Fruit fly (Drosophila melanogaster) whole organism, pupa: ENCODE results near the gene Hcs.

ENCODE experiments used
- CG14655 ChIP-seq: fragments of 200-800 bp; sonication (Bioruptor generic); optimal IDR thresholded peaks from 3 replicates; lab custom pipeline; 2017; ENCODE audit warnings: mild to moderate bottlenecking, missing biosample characterization, missing genetic modification reagents, missing genetic modification characterization
- CG4496 ChIP-seq: fragments of 200-800 bp; sonication (Bioruptor generic); IDR thresholded peaks from 3 replicates; pipeline ENCODE4 v1.3.6; 2022; ENCODE audit warnings: missing biosample characterization, missing genetic modification characterization
- CG9948 ChIP-seq: fragments of 200-800 bp; sonication (Bioruptor generic); optimal IDR thresholded peaks from 2 replicates; lab custom pipeline; 2018; ENCODE audit warnings: missing biosample characterization, mild to moderate bottlenecking, missing genetic modification characterization, moderate library complexity
- EcR ChIP-seq: fragments of 200-800 bp; sonication (Bioruptor generic); optimal IDR thresholded peaks from 3 replicates; lab custom pipeline; 2019; ENCODE audit warnings: missing biosample characterization, missing genetic modification characterization, mild to moderate bottlenecking, moderate library complexity, missing genetic modification reagents
- Pif1A ChIP-seq: fragments of 200-800 bp; sonication (Bioruptor generic); optimal IDR thresholded peaks from 3 replicates; lab custom pipeline; 2016; ENCODE audit warnings: missing biosample characterization, missing genetic modification characterization

DNA sequence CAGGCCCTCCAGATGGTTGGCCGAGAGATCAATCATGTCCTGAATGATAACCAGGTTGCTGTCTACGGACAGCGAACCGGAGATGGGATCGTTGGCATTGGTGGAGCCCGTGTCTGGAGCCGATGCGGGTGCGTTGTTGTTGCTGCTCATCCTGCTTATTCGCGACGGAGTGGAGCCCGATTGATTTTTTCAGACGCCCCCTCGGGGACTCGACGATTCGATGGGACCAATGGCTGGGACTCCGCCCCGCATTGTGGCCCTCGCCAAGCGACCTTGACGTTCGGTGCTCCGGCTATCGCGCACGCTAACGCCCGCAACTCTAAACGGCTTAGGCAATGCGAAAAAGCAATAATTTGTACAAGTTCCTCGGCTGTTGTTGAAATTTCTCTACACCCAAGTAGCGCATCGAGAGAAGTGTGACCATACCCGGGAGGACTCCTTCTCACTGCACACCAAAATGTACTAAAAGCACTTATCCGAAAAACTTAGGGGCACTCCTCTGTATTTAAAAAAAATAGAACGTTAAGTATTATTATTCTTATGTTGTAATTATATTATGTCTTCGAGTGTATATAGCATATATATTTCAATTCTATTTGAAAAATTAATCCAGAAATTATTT lies 8.9 kb downstream of the Hcs start, which contains the start of gene ksr:
- TF ChIP-seq CG9948 (tag; lab: Kevin White, UChicago) (no peak), EcR (GFP tag; lab: Kevin White, UChicago) (no peak), CG14655 (GFP tag; lab: Kevin White, UChicago) (no peak), Pif1A (GFP tag; lab: Kevin White, UChicago) (no peak), CG4496 (GFP tag; lab: Robert Waterston, UW) (peak; percentile 29; the same call in 1 of the 3 replicates)
